Fruit fly (Drosophila melanogaster): ENCODE data around the gene rho.

Gene rho

dm6 chr3L:1517274-1518047 lies 53.9 kb downstream of the rho start (continued):
- peak; percentile 67 for TF ChIP-seq Max (GFP tag; optimal IDR thresholded peaks at IDR 0.05)
- peak; percentile 96 for TF ChIP-seq Sry-δ (GFP tag; optimal IDR thresholded peaks at IDR 0.05)
- TF ChIP-seq maf-S (GFP tag; optimal IDR thresholded peaks at IDR 0.05): peak; percentile 55
- 0 out of 3 replicates have a peak, but pooled peaks have one; percentile 38 for TF ChIP-seq gce (GFP tag; IDR thresholded peaks at IDR 0.05)
- TF ChIP-seq Nf-YC (tag; optimal IDR thresholded peaks at IDR 0.05): no peak
- peak; percentile 37 for TF ChIP-seq dm (GFP tag; optimal IDR thresholded peaks at IDR 0.05)
- TF ChIP-seq usp (GFP tag; optimal IDR thresholded peaks at IDR 0.05): no peak
- TF ChIP-seq tin (GFP tag; optimal IDR thresholded peaks at IDR 0.05): peak; percentile 54
- peak in 1 of 2 experiments; percentile 67 for TF ChIP-seq Hr51 (GFP tag; optimal IDR thresholded peaks at IDR 0.05)
- TF ChIP-seq dan (GFP tag; IDR thresholded peaks at IDR 0.05): no peak
- TF ChIP-seq danr (GFP tag; IDR thresholded peaks at IDR 0.05): peak; percentile 19; the same call in 1 of the 2 replicates
- TF ChIP-seq ac (GFP tag; optimal IDR thresholded peaks at IDR 0.05): no peak
- peak; percentile 74 for TF ChIP-seq Gug (GFP tag; IDR thresholded peaks at IDR 0.05)
- TF ChIP-seq Ets65A (GFP tag): peak; percentile 97
- TF ChIP-seq schlank (tag; optimal IDR thresholded peaks at IDR 0.05): no peak
- no peak for TF ChIP-seq CG2202 (tag; optimal IDR thresholded peaks at IDR 0.05)
- TF ChIP-seq Fer3 (tag; optimal IDR thresholded peaks at IDR 0.05): no peak
- peak; percentile 85 for TF ChIP-seq CG8388 (GFP tag; optimal IDR thresholded peaks at IDR 0.05)
- TF ChIP-seq pnt (GFP tag; optimal IDR thresholded peaks at IDR 0.05): peak; percentile 61
- peak; percentile 51 for TF ChIP-seq Six4 (GFP tag; optimal IDR thresholded peaks at IDR 0.05)
- TF ChIP-seq CG30403 (GFP tag; optimal IDR thresholded peaks at IDR 0.05): peak; percentile 59
- TF ChIP-seq CG4707 (GFP tag; optimal IDR thresholded peaks at IDR 0.05): peak; percentile 23
- TF ChIP-seq CG3065 (GFP tag; optimal IDR thresholded peaks at IDR 0.05): peak; percentile 39
- TF ChIP-seq CG30020 (tag; optimal IDR thresholded peaks at IDR 0.05): peak; percentile 67
- no peak for TF ChIP-seq CkIIα-i1 (GFP tag; IDR thresholded peaks at IDR 0.05)
- TF ChIP-seq ssp (GFP tag; IDR thresholded peaks at IDR 0.05): 0 out of 2 replicates have a peak, but pooled peaks have one; percentile 31
- no peak for TF ChIP-seq D19A (tag; optimal IDR thresholded peaks at IDR 0.05)
- peak; percentile 0 for TF ChIP-seq D19B (GFP tag; optimal IDR thresholded peaks at IDR 0.05)
- TF ChIP-seq CG6854 (GFP tag; optimal IDR thresholded peaks at IDR 0.05): peak; percentile 31
- TF ChIP-seq Hand (GFP tag; optimal IDR thresholded peaks at IDR 0.05): no peak
- peak; percentile 87 for TF ChIP-seq Opbp (GFP tag; IDR thresholded peaks at IDR 0.05; ENCODE audit: partially characterized antibody)
- TF ChIP-seq dpn (GFP tag; optimal IDR thresholded peaks at IDR 0.05): peak; percentile 76 to 85
- TF ChIP-seq Atf3 (GFP tag; optimal IDR thresholded peaks at IDR 0.05): peak; percentile 53
- no peak for TF ChIP-seq CG4730 (GFP tag; IDR thresholded peaks at IDR 0.05)
- no peak for TF ChIP-seq CG15011 (GFP tag; optimal IDR thresholded peaks at IDR 0.05)
- TF ChIP-seq CG14965 (GFP tag; optimal IDR thresholded peaks at IDR 0.05; ENCODE audit: borderline replicate concordance): no peak
- no peak for TF ChIP-seq Trl (optimal IDR thresholded peaks at IDR 0.05)
- TF ChIP-seq Trl (GFP tag; optimal IDR thresholded peaks at IDR 0.05): peak; percentile 77
- 0 out of 3 replicates have a peak, but pooled peaks have one; percentile 51 for TF ChIP-seq otp (GFP tag; IDR thresholded peaks at IDR 0.05)
- peak; percentile 69; the same call in 2 of the 3 replicates for TF ChIP-seq Optix (GFP tag; IDR thresholded peaks at IDR 0.05)
- TF ChIP-seq CG3726 (GFP tag; IDR thresholded peaks at IDR 0.05): no peak
- no peak for TF ChIP-seq h (optimal IDR thresholded peaks at IDR 0.05)
- TF ChIP-seq az2 (GFP tag; optimal IDR thresholded peaks at IDR 0.05): peak; percentile 55
- TF ChIP-seq hkb (optimal IDR thresholded peaks at IDR 0.05): no peak
- TF ChIP-seq hkb (GFP tag; IDR thresholded peaks at IDR 0.05): peak; percentile 78
- peak; percentile 21 for TF ChIP-seq CG7556 (GFP tag; optimal IDR thresholded peaks at IDR 0.05)
- TF ChIP-seq luna (GFP tag; optimal IDR thresholded peaks at IDR 0.05): peak; percentile 64
- TF ChIP-seq CG14860 (GFP tag; IDR thresholded peaks at IDR 0.05; ENCODE audit: partially characterized antibody): peak; percentile 62; the same call in 2 of the 3 replicates
- peak; percentile 53 for TF ChIP-seq sob (GFP tag; IDR thresholded peaks at IDR 0.05)
- TF ChIP-seq ERR (GFP tag; optimal IDR thresholded peaks at IDR 0.05): peak; percentile 43
- peak; percentile 36 for TF ChIP-seq Lhr (GFP tag; optimal IDR thresholded peaks at IDR 0.05)
